Fruit fly (Drosophila melanogaster) whole organism, wandering third instar larva: ENCODE results near the gene CG11920.

Experiments used
- Abd-B ChIP-seq: fragments of >200 bp; optimal IDR thresholded peaks from 2 replicates; lab custom pipeline; 2017; ENCODE audit warnings: missing biosample characterization, missing genetic modification characterization
- CG9705 ChIP-seq: fragments of 200-800 bp; sonication (Bioruptor generic); optimal IDR thresholded peaks from 2 replicates; lab custom pipeline; 2018; ENCODE audit warnings: missing biosample characterization, mild to moderate bottlenecking, missing genetic modification characterization
- HLH106 ChIP-seq: fragments of 200-800 bp; optimal IDR thresholded peaks from 3 replicates; lab custom pipeline; 2019; ENCODE audit warnings: missing biosample characterization, mild to moderate bottlenecking, missing genetic modification characterization, moderate library complexity
- Hr78 ChIP-seq: fragments of >200 bp; optimal IDR thresholded peaks from 2 replicates; lab custom pipeline; 2017; ENCODE audit warnings: missing biosample characterization, missing genetic modification characterization
- Myc ChIP-seq: fragments of >200 bp; optimal IDR thresholded peaks from 2 replicates; lab custom pipeline; 2017
- N ChIP-seq: fragments of >200 bp; optimal IDR thresholded peaks from 2 replicates; lab custom pipeline; 2018; ENCODE audit warnings: missing biosample characterization, missing external identifiers, missing genetic modification characterization
- jim ChIP-seq: fragments of 175-275, 200-325 bp; sonication (Bioruptor generic); optimal IDR thresholded peaks from 2 replicates; lab custom pipeline; 2016; ENCODE audit warnings: missing biosample characterization, mild to moderate bottlenecking, missing genetic modification characterization
- lola ChIP-seq: fragments of >200 bp; optimal IDR thresholded peaks from 2 replicates; lab custom pipeline; 2017; ENCODE audit warnings: missing biosample characterization, missing genetic modification characterization
- psq ChIP-seq: fragments of 200-800 bp; sonication (Bioruptor generic); optimal IDR thresholded peaks from 3 replicates; lab custom pipeline; 2017; ENCODE audit warnings: missing biosample characterization, mild to moderate bottlenecking, missing genetic modification characterization, moderate library complexity
- woc ChIP-seq: sonication (Bioruptor generic); optimal IDR thresholded peaks from 2 replicates; lab custom pipeline; 2016; ENCODE audit warnings: missing biosample characterization, mild to moderate bottlenecking, missing genetic modification characterization

DNA sequence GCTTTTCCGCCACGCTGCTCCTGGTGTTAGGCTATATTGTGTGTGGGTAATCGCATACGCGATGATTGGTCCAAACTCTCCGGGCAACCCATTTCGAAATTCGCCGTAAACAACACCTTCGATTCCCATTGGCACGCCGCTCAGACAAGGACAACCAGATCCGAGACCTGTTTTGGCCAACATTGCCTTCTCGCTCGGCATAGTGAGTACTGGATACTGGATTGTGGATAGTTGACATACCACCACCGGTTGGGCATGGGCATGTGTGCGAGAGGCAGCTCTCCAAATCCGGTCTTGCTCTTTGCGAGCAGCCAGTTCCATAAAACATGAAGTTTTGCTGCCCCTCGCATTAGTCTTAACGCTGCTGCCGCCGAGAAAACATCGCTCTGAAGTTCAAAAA, 20.0 kb downstream of the CG11920 start, which contains the start of gene fd96Cb:
- no peak for TF ChIP-seq HLH106
- no peak for TF ChIP-seq CG9705 (GFP tag; lab: Kevin White, UChicago)
- no peak for TF ChIP-seq psq (GFP tag; lab: Kevin White, UChicago)
- TF ChIP-seq Abd-B (GFP tag; lab: Kevin White, UChicago): no peak
- TF ChIP-seq Hr78 (GFP tag; lab: Kevin White, UChicago): no peak
- no peak for TF ChIP-seq lola
- no peak for TF ChIP-seq N (GFP tag; lab: Kevin White, UChicago)
- TF ChIP-seq woc (GFP tag; lab: Kevin White, UChicago): no peak
- TF ChIP-seq jim (GFP tag; lab: Kevin White, UChicago): no peak
- no peak for TF ChIP-seq Myc (lab: Kevin White, UChicago)
